Worm (Caenorhabditis elegans) whole organism, young adult: ENCODE data around the gene taf-12.

ENCODE experiments used
- F49E8.2 ChIP-seq: sonication (generic microtip); optimal IDR thresholded peaks from 3 replicates; lab custom pipeline; 2017; ENCODE audit warnings: missing genetic modification characterization, mild to moderate bottlenecking, missing compliant biosample characterization, antibody characterized with exemption, moderate library complexity; ENCODE audit not compliant: insufficient read depth
- atf-7 ChIP-seq: sonication (generic microtip); optimal IDR thresholded peaks from 2 replicates; lab custom pipeline; 2017; ENCODE audit warnings: mild to moderate bottlenecking, missing genetic modification characterization, missing compliant biosample characterization
- ceh-100 ChIP-seq: fragments of 200-800 bp; sonication (Bioruptor generic); IDR thresholded peaks from 2 replicates; pipeline ENCODE4 v1.3.6; 2022; ENCODE audit warnings: missing genetic modification reagents, missing genetic modification characterization, missing compliant biosample characterization
- pha-4 ChIP-seq: fragments of 150-350 bp; sonication (generic microtip); optimal IDR thresholded peaks from 2 replicates; lab custom pipeline; 2014; ENCODE audit warnings: missing biosample characterization, missing genetic modification reagents, missing genetic modification characterization
- repo-1 ChIP-seq: sonication (generic microtip); optimal IDR thresholded peaks from 2 replicates; lab custom pipeline; 2017; ENCODE audit warnings: mild to moderate bottlenecking, missing genetic modification characterization, missing compliant biosample characterization
- snpc-4 ChIP-seq, 5 experiments: fragments of 150-350 bp in 1 of 5; sonication (generic microtip) in 4 of 5; optimal IDR thresholded peaks; 2 replicates each; lab custom pipeline; 2014 to 2018; ENCODE audit warnings: missing genetic modification characterization in 5 of 5, missing biosample characterization in 3 of 5, antibody characterized with exemption in 2 of 5, mild to moderate bottlenecking in 2 of 5, missing compliant biosample characterization in 2 of 5, missing genotype in 2 of 5, moderate library complexity in 2 of 5, missing genetic modification reagents in 1 of 5
- unc-62 ChIP-seq: fragments of 150-350 bp; optimal IDR thresholded peaks from 2 replicates; lab custom pipeline; 2014; ENCODE audit warnings: missing biosample characterization, missing genetic modification reagents, missing genetic modification characterization

DNA sequence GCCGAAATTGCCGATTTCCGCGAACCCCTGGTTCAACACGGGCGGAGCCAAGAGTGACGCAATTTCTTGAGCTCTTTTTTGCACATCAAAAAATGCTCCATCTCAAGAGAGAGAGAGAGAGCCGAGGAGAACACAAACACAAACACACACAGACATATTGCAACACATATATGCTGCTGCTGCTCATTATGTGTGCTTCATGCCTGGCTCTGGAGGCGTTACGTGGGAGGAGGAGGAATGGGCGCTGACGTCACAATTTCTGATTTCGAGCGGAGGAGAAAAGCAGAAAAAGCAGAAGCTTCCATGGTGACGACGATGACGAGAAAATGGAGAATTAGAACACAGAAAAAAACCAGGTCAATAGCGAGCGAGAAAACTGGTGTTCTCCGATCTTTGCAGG, 33.0 kb downstream of the taf-12 start:
- TF ChIP-seq ceh-100 (GFP tag; lab: Robert Waterston, UW) (no peak), repo-1 (no peak), F49E8.2 (tag; lab: Kevin White, UChicago) (no peak), atf-7 (tag; lab: Kevin White, UChicago) (no peak), pha-4 (no peak), unc-62 (no peak), snpc-4 (GFP tag; optimal IDR thresholded peaks at IDR 0.05; lab: Kevin White, UChicago) (no peak), snpc-4 (tag; optimal IDR thresholded peaks at IDR 0.05; lab: Kevin White, UChicago) (no peak)
